Worm (Caenorhabditis elegans) whole organism, L4/young adult: ENCODE results near the gene nspa-8.

Experiments
- W03F9.2 ChIP-seq: fragments of 150-350 bp; optimal IDR thresholded peaks from 2 replicates; lab custom pipeline; 2014; ENCODE audit warnings: missing biosample characterization, missing genetic modification characterization
- him-1 ChIP-seq: sonication (generic microtip); optimal IDR thresholded peaks from 2 replicates; lab custom pipeline; 2016; ENCODE audit warnings: missing genotype, missing genetic modification reagents, missing genetic modification characterization, missing compliant biosample characterization

ce11 chrV:14815500-14815899 is 11.4 kb downstream of the nspa-8 start, which contains the start of gene rin-1:
- no peak for TF ChIP-seq W03F9.2
- no peak for TF ChIP-seq him-1 (tag; lab: Kevin White, UChicago)
